Fruit fly (Drosophila melanogaster): ENCODE results near the gene PDZ-GEF.

The PDZ-GEF gene

dm6 chr2L:6354231-6354630 lies 30.7 kb downstream of the PDZ-GEF start, which contains the start of gene ppk7:
TSS of gene ppk7 (minus strand) at chr2L:6354331.
- TF ChIP-seq usp (GFP tag; optimal IDR thresholded peaks at IDR 0.05), result no peak
- TF ChIP-seq pan (optimal IDR thresholded peaks at IDR 0.05), result no peak
- TF ChIP-seq CG8478 (optimal IDR thresholded peaks at IDR 0.05), result no peak
- TF ChIP-seq Dll (optimal IDR thresholded peaks at IDR 0.05), result no peak
- no peak for TF ChIP-seq EcR (GFP tag; optimal IDR thresholded peaks at IDR 0.05)
- TF ChIP-seq psq (optimal IDR thresholded peaks at IDR 0.05), result no peak

- TF ChIP-seq psq (optimal IDR thresholded peaks at IDR 0.05), result no peak
- TF ChIP-seq CG8478 (optimal IDR thresholded peaks at IDR 0.05), result no peak
- TF ChIP-seq Dll (optimal IDR thresholded peaks at IDR 0.05), result no peak
- TF ChIP-seq pan (optimal IDR thresholded peaks at IDR 0.05), result no peak
- no peak for TF ChIP-seq usp (GFP tag; optimal IDR thresholded peaks at IDR 0.05)
- no peak for TF ChIP-seq EcR (GFP tag; optimal IDR thresholded peaks at IDR 0.05)
Measured at dm6 chr2L:6354656-6355055, 31.1 kb downstream of the PDZ-GEF start, which contains the start of gene ppk14. TSS of gene ppk14 (plus strand) at chr2L:6354956.

- TF ChIP-seq Dll (optimal IDR thresholded peaks at IDR 0.05) (no peak), CG8478 (optimal IDR thresholded peaks at IDR 0.05) (no peak), pan (optimal IDR thresholded peaks at IDR 0.05) (no peak), psq (optimal IDR thresholded peaks at IDR 0.05) (no peak), usp (GFP tag; optimal IDR thresholded peaks at IDR 0.05) (no peak), EcR (GFP tag; optimal IDR thresholded peaks at IDR 0.05) (no peak)
Measured at dm6 chr2L:6356134-6356533, 32.6 kb downstream of the PDZ-GEF start.

- TF ChIP-seq pan (optimal IDR thresholded peaks at IDR 0.05) (no peak), EcR (GFP tag; optimal IDR thresholded peaks at IDR 0.05) (no peak), psq (optimal IDR thresholded peaks at IDR 0.05) (no peak), usp (GFP tag; optimal IDR thresholded peaks at IDR 0.05) (no peak), CG8478 (optimal IDR thresholded peaks at IDR 0.05) (no peak), Dll (optimal IDR thresholded peaks at IDR 0.05) (no peak)
Measured at dm6 chr2L:6356686-6357362, 33.3 kb downstream of the PDZ-GEF start.

- no peak for TF ChIP-seq psq (optimal IDR thresholded peaks at IDR 0.05)
- TF ChIP-seq CG8478 (optimal IDR thresholded peaks at IDR 0.05), result no peak
- TF ChIP-seq usp (GFP tag; optimal IDR thresholded peaks at IDR 0.05), result no peak
- TF ChIP-seq pan (optimal IDR thresholded peaks at IDR 0.05), result no peak
- no peak for TF ChIP-seq Dll (optimal IDR thresholded peaks at IDR 0.05)
- no peak for TF ChIP-seq EcR (GFP tag; optimal IDR thresholded peaks at IDR 0.05)
Measured at dm6 chr2L:6358218-6358617, 34.7 kb downstream of the PDZ-GEF start, which contains the start of gene CG9500. TSS of gene CG9500 (minus strand) at chr2L:6358318.

dm6 chr2L:6360059-6360458 lies 36.5 kb downstream of the PDZ-GEF start:
- TF ChIP-seq psq (optimal IDR thresholded peaks at IDR 0.05) (no peak), EcR (GFP tag; optimal IDR thresholded peaks at IDR 0.05) (no peak), CG8478 (optimal IDR thresholded peaks at IDR 0.05) (no peak), pan (optimal IDR thresholded peaks at IDR 0.05) (no peak), Dll (optimal IDR thresholded peaks at IDR 0.05) (no peak), usp (GFP tag; optimal IDR thresholded peaks at IDR 0.05) (no peak)

- TF ChIP-seq pan (optimal IDR thresholded peaks at IDR 0.05), result no peak
- no peak for TF ChIP-seq usp (GFP tag; optimal IDR thresholded peaks at IDR 0.05)
- TF ChIP-seq CG8478 (optimal IDR thresholded peaks at IDR 0.05), result no peak
- no peak for TF ChIP-seq psq (optimal IDR thresholded peaks at IDR 0.05)
- TF ChIP-seq Dll (optimal IDR thresholded peaks at IDR 0.05), result no peak
- no peak for TF ChIP-seq EcR (GFP tag; optimal IDR thresholded peaks at IDR 0.05)
Measured at dm6 chr2L:6366924-6367323, 43.4 kb downstream of the PDZ-GEF start.

dm6 chr2L:6367478-6367932 lies 43.9 kb downstream of the PDZ-GEF start, which contains the start of gene Nepl4:
TSS of gene Nepl4 (plus strand) at chr2L:6367882.
- TF ChIP-seq CG8478 (optimal IDR thresholded peaks at IDR 0.05) (no peak), Dll (optimal IDR thresholded peaks at IDR 0.05) (no peak), pan (optimal IDR thresholded peaks at IDR 0.05) (no peak), usp (GFP tag; optimal IDR thresholded peaks at IDR 0.05) (no peak), psq (optimal IDR thresholded peaks at IDR 0.05) (no peak), EcR (GFP tag; optimal IDR thresholded peaks at IDR 0.05) (no peak)

- TF ChIP-seq EcR (GFP tag; optimal IDR thresholded peaks at IDR 0.05) (no peak), CG8478 (optimal IDR thresholded peaks at IDR 0.05) (no peak), usp (GFP tag; optimal IDR thresholded peaks at IDR 0.05) (no peak), psq (optimal IDR thresholded peaks at IDR 0.05) (no peak), pan (optimal IDR thresholded peaks at IDR 0.05) (no peak), Dll (optimal IDR thresholded peaks at IDR 0.05) (no peak)
Measured at dm6 chr2L:6369286-6369685, 45.7 kb downstream of the PDZ-GEF start.

dm6 chr2L:6371025-6371641 lies 47.6 kb downstream of the PDZ-GEF start:
- TF ChIP-seq pan (optimal IDR thresholded peaks at IDR 0.05) (no peak), psq (optimal IDR thresholded peaks at IDR 0.05) (no peak), Dll (optimal IDR thresholded peaks at IDR 0.05) (no peak), usp (GFP tag; optimal IDR thresholded peaks at IDR 0.05) (no peak), EcR (GFP tag; optimal IDR thresholded peaks at IDR 0.05) (no peak), CG8478 (optimal IDR thresholded peaks at IDR 0.05) (no peak)

dm6 chr2L:6372088-6372487 lies 48.5 kb downstream of the PDZ-GEF start, which contains the start of gene slam:
TSS of gene slam (plus strand) at chr2L:6372388.
- no peak for TF ChIP-seq Dll (optimal IDR thresholded peaks at IDR 0.05)

- TF ChIP-seq EcR (GFP tag; optimal IDR thresholded peaks at IDR 0.05) (no peak), Dll (optimal IDR thresholded peaks at IDR 0.05) (no peak), usp (GFP tag; optimal IDR thresholded peaks at IDR 0.05) (no peak), psq (optimal IDR thresholded peaks at IDR 0.05) (no peak), CG8478 (optimal IDR thresholded peaks at IDR 0.05) (no peak), pan (optimal IDR thresholded peaks at IDR 0.05) (no peak)
Measured at dm6 chr2L:6373141-6373540, 49.6 kb downstream of the PDZ-GEF start.
